Worm (Caenorhabditis elegans) whole organism, midembryonic: ENCODE measurements around the gene E02A10.3.
A peak's percentile ranks its signal among the peaks of the same experiment; 100 is the strongest.

Experiments
- T22C8.4 ChIP-seq: fragments of 200-800 bp; sonication (Bioruptor generic); IDR thresholded peaks from 2 replicates; pipeline ENCODE4 v1.3.6; 2022; ENCODE audit warnings: missing genetic modification characterization, missing compliant biosample characterization
- cog-1 ChIP-seq: sonication (generic microtip); optimal IDR thresholded peaks from 2 replicates; lab custom pipeline; 2016; ENCODE audit warnings: missing genetic modification characterization, missing compliant biosample characterization
- flt-1 ChIP-seq: fragments of 200-800 bp; sonication (Bioruptor generic); IDR thresholded peaks from 2 replicates; pipeline ENCODE4 v1.3.6; 2022; ENCODE audit warnings: missing genetic modification characterization, missing compliant biosample characterization
- klf-2 ChIP-seq: fragments of 200-800 bp; sonication (Bioruptor generic); conservative IDR thresholded peaks from 2 replicates; pipeline ENCODE4 v1.3.6; 2022; ENCODE audit warnings: missing genetic modification reagents, missing genetic modification characterization, missing compliant biosample characterization
- med-1 ChIP-seq: sonication (generic microtip); optimal IDR thresholded peaks from 2 replicates; lab custom pipeline; 2017; ENCODE audit warnings: missing genetic modification characterization, mild to moderate bottlenecking, missing compliant biosample characterization, antibody characterized with exemption, missing genetic modification reagents; ENCODE audit not compliant: insufficient read depth
- ref-1 ChIP-seq: fragments of 200-800 bp; sonication (Bioruptor generic); conservative IDR thresholded peaks from 2 replicates; pipeline ENCODE4 v1.3.6; 2022; ENCODE audit warnings: missing genetic modification reagents, missing genetic modification characterization, missing compliant biosample characterization
- tab-1 ChIP-seq: fragments of 200-800 bp; sonication (Bioruptor generic); IDR thresholded peaks from 2 replicates; pipeline ENCODE4 v1.3.6; 2022; ENCODE audit warnings: missing genetic modification characterization, missing compliant biosample characterization
- ztf-23 ChIP-seq: fragments of 200-800 bp; sonication (Bioruptor generic); IDR thresholded peaks from 2 replicates; pipeline ENCODE4 v1.3.6; 2022; ENCODE audit warnings: missing genetic modification reagents, missing genetic modification characterization, missing compliant biosample characterization
- ztf-29 ChIP-seq: fragments of 200-800 bp; sonication (Bioruptor generic); IDR thresholded peaks from 2 replicates; pipeline ENCODE4 v1.3.6; 2022; ENCODE audit warnings: missing genetic modification reagents, missing genetic modification characterization, missing compliant biosample characterization

E02A10.3 gene

ce11 chrV:12592379-12592778, 13.0 kb downstream of the E02A10.3 start, which contains the start of gene C14C10.2:
TSS of gene C14C10.2 (minus strand) at chrV:12592479.
- TF ChIP-seq klf-2 (GFP tag; lab: Robert Waterston, UW) (no peak), flt-1 (GFP tag; lab: Robert Waterston, UW) (no peak), tab-1 (GFP tag; lab: Robert Waterston, UW) (no peak), ref-1 (GFP tag; lab: Robert Waterston, UW) (no peak), ztf-23 (GFP tag; lab: Robert Waterston, UW) (no peak), ztf-29 (no peak), med-1 (no peak), T22C8.4 (GFP tag; lab: Robert Waterston, UW) (no peak), cog-1 (tag; lab: Kevin White, UChicago) (no peak)

- TF ChIP-seq T22C8.4 (GFP tag; lab: Robert Waterston, UW) (no peak), ref-1 (GFP tag; lab: Robert Waterston, UW) (no peak), klf-2 (GFP tag; lab: Robert Waterston, UW) (no peak), ztf-29 (no peak), med-1 (no peak), cog-1 (tag; lab: Kevin White, UChicago) (no peak), ztf-23 (GFP tag; lab: Robert Waterston, UW) (no peak), flt-1 (GFP tag; lab: Robert Waterston, UW) (no peak), tab-1 (GFP tag; lab: Robert Waterston, UW) (no peak)
These were observed 16.8 kb downstream of the E02A10.3 start, which contains the start of gene mma-1 for ce11 chrV:12596196-12596595. TSS of gene mma-1 (minus strand) at chrV:12596296.

ce11 chrV:12596795-12597194, 17.4 kb downstream of the E02A10.3 start:
- TF ChIP-seq ztf-23 (GFP tag; lab: Robert Waterston, UW) = peak; percentile 78
- TF ChIP-seq klf-2 (GFP tag; lab: Robert Waterston, UW) = 0 out of 2 replicates have a peak, but pooled peaks have one; percentile 49
- TF ChIP-seq T22C8.4 (GFP tag; lab: Robert Waterston, UW) = peak; percentile 69; the same call in 1 of the 2 replicates
- TF ChIP-seq flt-1 (GFP tag; lab: Robert Waterston, UW) = peak; percentile 87
- peak; percentile 82 for TF ChIP-seq ztf-29
- TF ChIP-seq tab-1 (GFP tag; lab: Robert Waterston, UW) = peak; percentile 80; the same call in 1 of the 2 replicates
- peak; percentile 48; the same call in 1 of the 2 replicates for TF ChIP-seq ref-1 (GFP tag; lab: Robert Waterston, UW)
- peak; percentile 15 for TF ChIP-seq med-1
- TF ChIP-seq cog-1 (tag; lab: Kevin White, UChicago) = peak; percentile 58

ce11 chrV:12599110-12599509, 19.7 kb downstream of the E02A10.3 start, which contains the start of the genes C14C10.10 and ril-2:
TSS of gene C14C10.10 (minus strand) at chrV:12599128.
TSS of gene ril-2 (minus strand) at chrV:12599157.
- no peak for TF ChIP-seq tab-1 (GFP tag; lab: Robert Waterston, UW)
- TF ChIP-seq T22C8.4 (GFP tag; lab: Robert Waterston, UW) = no peak

ce11 chrV:12599510-12600242, 20.3 kb downstream of the E02A10.3 start, which contains the start of gene C14C10.5:
TSS of gene C14C10.5 (plus strand) at chrV:12600192.
- no peak for TF ChIP-seq med-1
- TF ChIP-seq ref-1 (GFP tag; lab: Robert Waterston, UW) = no peak
- TF ChIP-seq tab-1 (GFP tag; lab: Robert Waterston, UW) = no peak
- TF ChIP-seq ztf-23 (GFP tag; lab: Robert Waterston, UW) = no peak
- no peak for TF ChIP-seq flt-1 (GFP tag; lab: Robert Waterston, UW)
- no peak for TF ChIP-seq ztf-29
- no peak for TF ChIP-seq T22C8.4 (GFP tag; lab: Robert Waterston, UW)
- TF ChIP-seq klf-2 (GFP tag; lab: Robert Waterston, UW) = no peak
- no peak for TF ChIP-seq cog-1 (tag; lab: Kevin White, UChicago)

- no peak for TF ChIP-seq ref-1 (GFP tag; lab: Robert Waterston, UW)
- TF ChIP-seq ztf-29 = no peak
- TF ChIP-seq tab-1 (GFP tag; lab: Robert Waterston, UW) = no peak
- TF ChIP-seq klf-2 (GFP tag; lab: Robert Waterston, UW) = no peak
- TF ChIP-seq med-1 = no peak
- TF ChIP-seq cog-1 (tag; lab: Kevin White, UChicago) = no peak
- TF ChIP-seq T22C8.4 (GFP tag; lab: Robert Waterston, UW) = no peak
- no peak for TF ChIP-seq flt-1 (GFP tag; lab: Robert Waterston, UW)
- no peak for TF ChIP-seq ztf-23 (GFP tag; lab: Robert Waterston, UW)
These were observed 22.4 kb downstream of the E02A10.3 start for ce11 chrV:12601835-12602234.

ce11 chrV:12607113-12607512, 27.7 kb downstream of the E02A10.3 start, which contains the start of gene erg-28:
TSS of gene erg-28 (plus strand) at chrV:12607413.
- TF ChIP-seq cog-1 (tag; lab: Kevin White, UChicago) (no peak), ztf-29 (no peak), tab-1 (GFP tag; lab: Robert Waterston, UW) (no peak), T22C8.4 (GFP tag; lab: Robert Waterston, UW) (no peak), ztf-23 (GFP tag; lab: Robert Waterston, UW) (no peak), med-1 (no peak), ref-1 (GFP tag; lab: Robert Waterston, UW) (no peak)

DNA sequence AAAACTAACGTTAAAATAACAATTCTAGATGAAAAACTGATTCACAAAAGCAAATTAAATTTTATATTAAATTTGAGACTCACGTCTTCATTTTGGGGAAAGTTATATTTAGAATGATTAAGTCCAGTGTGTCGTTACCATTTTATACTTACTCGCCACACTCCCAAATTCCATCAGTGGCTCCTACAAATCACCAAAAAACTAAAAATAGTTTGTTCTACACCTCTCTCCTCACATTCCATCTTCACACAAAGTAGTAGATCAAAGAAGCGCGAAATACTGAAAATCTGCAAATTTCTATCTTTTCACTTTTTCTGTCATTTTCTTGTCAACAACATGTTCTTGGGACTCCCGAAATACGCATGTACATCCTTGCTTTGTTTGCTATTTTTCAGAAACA, 29.5 kb downstream of the E02A10.3 start, which contains the start of gene ZC116.5:
TSS of gene ZC116.5 (minus strand) at position 101 of the 400 bp plus-strand sequence.
- TF ChIP-seq klf-2 (GFP tag; lab: Robert Waterston, UW) = no peak
- TF ChIP-seq flt-1 (GFP tag; lab: Robert Waterston, UW) = no peak
- no peak for TF ChIP-seq ztf-23 (GFP tag; lab: Robert Waterston, UW)
- no peak for TF ChIP-seq tab-1 (GFP tag; lab: Robert Waterston, UW)
- no peak for TF ChIP-seq cog-1 (tag; lab: Kevin White, UChicago)

DNA sequence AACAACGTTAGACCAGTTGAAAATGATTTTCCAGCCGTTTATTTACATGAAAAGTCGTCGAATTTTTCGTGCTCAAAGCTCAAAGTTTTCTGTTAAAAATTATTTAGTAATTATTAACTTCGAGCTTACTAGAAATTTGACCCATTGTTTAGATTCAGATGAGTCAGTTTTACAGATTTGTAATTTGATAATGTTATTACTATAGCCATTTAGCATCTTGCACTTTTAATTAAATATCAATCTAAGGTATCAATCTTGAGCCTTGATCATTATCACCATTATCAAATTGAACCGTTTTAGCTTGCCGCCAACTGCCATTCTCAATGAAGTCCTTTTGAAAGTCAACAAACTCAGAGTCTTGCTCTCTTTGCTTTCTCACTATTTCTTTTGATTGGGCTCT, 30.1 kb downstream of the E02A10.3 start, which contains the start of gene ZC116.1:
TSS of gene ZC116.1 (plus strand) at position 301 of the 400 bp plus-strand sequence.
- no peak for TF ChIP-seq med-1
- no peak for TF ChIP-seq klf-2 (GFP tag; lab: Robert Waterston, UW)
- no peak for TF ChIP-seq cog-1 (tag; lab: Kevin White, UChicago)
